Fruit fly (Drosophila melanogaster): Measurements from ENCODE around the gene CG42692.

DNA sequence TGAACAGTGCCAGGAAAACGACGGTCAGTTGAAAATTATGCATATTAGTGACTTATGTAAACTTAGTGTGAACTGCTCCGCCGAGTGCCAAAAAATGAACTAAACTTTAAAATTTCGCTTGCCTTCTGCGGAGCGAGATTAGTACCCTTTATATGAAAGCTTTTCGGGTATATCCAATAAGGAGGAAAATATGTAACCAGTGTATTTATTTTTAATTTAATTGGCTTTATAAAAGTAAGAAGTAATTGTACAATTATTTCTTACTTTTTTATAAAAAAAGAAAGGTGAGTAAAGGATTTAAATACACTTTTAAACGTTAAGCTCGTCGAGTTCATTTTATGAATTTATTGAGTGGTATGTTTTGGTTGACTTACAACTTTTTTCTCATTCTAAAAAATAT, 35.1 kb upstream of the CG42692 start, which contains the start of gene He:
- TF ChIP-seq pan (optimal IDR thresholded peaks at IDR 0.05) (no peak), CG8478 (optimal IDR thresholded peaks at IDR 0.05) (no peak), Dll (optimal IDR thresholded peaks at IDR 0.05) (no peak), usp (GFP tag; optimal IDR thresholded peaks at IDR 0.05) (no peak), EcR (GFP tag; optimal IDR thresholded peaks at IDR 0.05) (no peak), psq (optimal IDR thresholded peaks at IDR 0.05) (no peak)
